Fruit fly (Drosophila melanogaster) S2 (cell line): ENCODE results near the gene PRL-1.

Source experiments
- CG8478 ChIP-seq: fragments of >200 bp; optimal IDR thresholded peaks from 2 replicates; lab custom pipeline; 2018
- CTCF ChIP-seq, 2 experiments: fragments of >200 bp; optimal IDR thresholded peaks; 2 replicates each; lab custom pipeline; 2018

The PRL-1 gene

DNA sequence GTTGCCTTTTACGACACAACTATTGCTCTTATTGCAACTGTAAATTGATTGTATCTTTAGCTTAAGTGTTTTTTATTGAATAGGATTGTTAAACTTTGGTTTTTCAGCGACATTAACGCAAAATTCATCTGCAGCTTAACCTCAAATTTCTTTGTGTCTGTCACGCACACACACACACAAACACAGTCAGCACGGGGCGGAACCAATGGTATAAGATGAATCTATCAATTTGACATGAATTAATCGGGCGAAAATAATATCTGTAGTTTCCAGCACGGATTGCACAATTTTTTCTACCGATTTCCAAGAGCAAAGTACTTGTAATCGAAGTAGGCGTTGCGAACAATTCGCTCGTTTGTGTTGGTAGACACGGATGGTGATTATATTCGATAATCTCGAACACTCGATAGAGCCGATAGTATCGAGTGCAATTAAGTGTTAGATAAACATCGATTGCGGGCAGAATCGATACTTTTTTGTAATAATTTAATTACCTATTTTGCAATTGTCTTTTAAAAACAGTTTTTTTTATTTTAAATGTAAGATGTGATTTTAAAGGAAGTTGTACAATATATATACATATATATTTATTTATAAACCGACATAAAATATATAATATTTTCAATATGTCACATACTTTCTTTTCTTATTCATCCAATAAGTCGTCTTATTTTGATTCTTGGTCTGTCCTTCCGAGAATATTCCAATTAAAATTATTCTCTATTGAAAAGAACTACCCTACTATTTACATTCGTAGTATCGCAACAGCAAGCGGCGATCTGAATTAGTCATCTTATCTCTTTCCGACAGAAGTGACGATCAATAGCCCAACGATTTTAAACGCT, at the start of gene PRL-1, which contains the start of gene EndoGI:
PRL-1 (minus strand) TSS at position 380 of the 845 bp plus-strand sequence.
EndoGI (plus strand) TSS at position 462 of the 845 bp plus-strand sequence.
- TF ChIP-seq CG8478: no peak
- peak in 1 of 2 experiments; percentile 45 for TF ChIP-seq CTCF (optimal IDR thresholded peaks at IDR 0.05; lab: Kevin White, UChicago)

DNA sequence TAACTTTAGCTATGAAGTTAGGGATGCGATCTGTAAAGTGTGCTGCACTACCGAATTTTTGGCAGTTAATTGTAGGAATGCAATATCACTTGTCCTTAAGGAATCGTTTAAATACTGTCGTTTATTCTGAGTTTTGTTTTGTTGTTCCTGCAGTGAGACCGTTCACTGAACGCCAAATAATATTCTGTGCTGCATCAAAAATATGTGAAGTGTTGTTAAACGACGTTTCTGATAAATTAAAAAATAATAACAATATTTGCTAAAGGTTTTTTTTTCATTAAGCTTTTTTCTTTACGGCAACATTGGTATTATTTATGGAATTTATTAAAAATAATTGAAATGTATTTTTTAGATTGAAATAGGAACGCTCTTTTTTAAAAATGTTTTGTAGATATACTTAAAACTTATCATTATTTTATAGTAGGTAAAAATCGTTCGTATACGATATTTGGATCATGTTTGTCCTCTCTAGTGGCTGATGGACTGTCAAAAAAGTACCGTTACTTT, 45.4 kb upstream of the PRL-1 start, which contains the start of gene GMF:
GMF (minus strand) TSS at position 182 of the 507 bp plus-strand sequence.
- peak in 1 of 2 experiments; percentile 18 for TF ChIP-seq CTCF (optimal IDR thresholded peaks at IDR 0.05; lab: Kevin White, UChicago)
- no peak for TF ChIP-seq CG8478

- TF ChIP-seq CTCF (optimal IDR thresholded peaks at IDR 0.05; lab: Kevin White, UChicago) (no peak), CG8478 (no peak)
Measured at dm6 chr2L:16299466-16300311, 42.3 kb upstream of the PRL-1 start, which contains the start of the genes heix and CG17328. Gene heix, minus strand, starts transcription at chr2L:16299858. Gene CG17328, plus strand, starts transcription at chr2L:16299943.

DNA sequence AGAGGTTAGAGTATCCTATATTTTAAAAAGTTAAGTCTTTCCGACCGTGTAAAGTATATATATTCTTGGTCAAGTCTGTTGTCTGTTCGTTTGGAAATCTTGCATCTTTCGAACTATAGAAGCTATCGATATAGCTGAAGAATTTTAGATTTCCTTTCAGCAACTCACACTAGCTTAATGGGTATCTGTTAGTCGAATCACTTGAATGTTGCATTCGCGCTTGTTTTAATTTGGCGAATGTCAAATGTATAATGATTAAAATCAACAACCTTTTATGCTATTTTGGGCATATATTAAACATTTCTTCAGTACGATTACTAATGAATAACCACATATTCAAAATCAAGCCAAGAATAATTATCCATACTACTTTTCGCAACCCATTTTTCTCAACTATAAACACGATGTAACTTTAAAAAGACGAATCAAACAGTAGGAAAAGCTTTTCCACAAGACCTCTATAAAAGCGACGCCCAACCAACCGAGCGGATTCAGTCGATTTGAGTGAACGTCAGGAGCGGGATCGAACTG, 36.4 kb upstream of the PRL-1 start, which contains the start of gene Cyp303a1:
Cyp303a1 (plus strand) TSS at position 481 of the 531 bp plus-strand sequence.
- no peak for TF ChIP-seq CG8478
- TF ChIP-seq CTCF (optimal IDR thresholded peaks at IDR 0.05; lab: Kevin White, UChicago): no peak

dm6 chr2L:16292975-16293501, 35.6 kb upstream of the PRL-1 start, which contains the start of gene CG13258:
Gene CG13258, minus strand, starts transcription at chr2L:16293025.
- TF ChIP-seq CTCF (optimal IDR thresholded peaks at IDR 0.05; lab: Kevin White, UChicago) (no peak), CG8478 (no peak)

- TF ChIP-seq CG8478 (no peak), CTCF (optimal IDR thresholded peaks at IDR 0.05; lab: Kevin White, UChicago) (no peak)
Measured at dm6 chr2L:16290984-16291383, 33.6 kb upstream of the PRL-1 start, which contains the start of gene CG17329. Gene CG17329, plus strand, starts transcription at chr2L:16291284.

- TF ChIP-seq CTCF (optimal IDR thresholded peaks at IDR 0.05; lab: Kevin White, UChicago) (no peak), CG8478 (no peak)
Measured at dm6 chr2L:16288393-16288731, 31.0 kb upstream of the PRL-1 start.

DNA sequence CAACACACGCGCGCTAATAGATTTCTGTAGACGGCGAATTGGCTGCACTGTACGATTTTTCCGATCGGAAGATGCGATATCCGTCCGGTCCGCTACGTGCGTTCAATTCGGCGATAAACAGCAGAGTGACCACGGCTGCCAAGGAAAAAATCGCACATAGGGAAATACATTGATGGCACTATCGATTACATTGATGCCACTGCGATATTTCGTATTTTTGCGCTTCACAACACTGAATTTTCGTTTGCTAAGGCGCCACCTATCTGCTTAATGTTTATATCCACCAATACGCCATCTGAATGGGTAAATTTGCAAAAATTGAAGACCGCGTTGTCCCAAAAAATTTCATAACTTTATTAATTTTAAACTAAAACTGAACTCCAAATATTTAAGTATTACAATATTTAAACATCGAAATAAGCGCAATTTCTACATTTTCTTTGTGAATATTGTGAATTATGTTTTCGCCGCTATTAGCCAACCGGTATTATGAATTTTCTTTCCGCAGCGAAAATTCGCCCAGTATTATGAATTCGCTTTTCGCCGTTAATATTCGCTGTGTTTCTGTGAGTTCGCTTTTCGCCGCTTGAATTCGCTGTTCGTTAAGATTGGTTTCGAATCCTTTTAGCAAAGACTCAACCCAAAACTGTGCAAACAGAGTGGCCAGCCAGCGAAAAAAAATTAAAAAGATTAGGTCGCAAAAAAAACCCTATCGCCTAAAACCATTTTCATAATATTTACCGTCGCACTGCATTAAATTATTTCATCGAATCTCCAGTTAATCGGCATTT, 30.4 kb upstream of the PRL-1 start, which contains the start of the genes crp and pkaap:
crp (minus strand) TSS at position 129 of the 791 bp plus-strand sequence.
pkaap (plus strand) TSS at position 689 of the 791 bp plus-strand sequence.
- no peak for TF ChIP-seq CG8478
- peak; percentile 98 for TF ChIP-seq CTCF (optimal IDR thresholded peaks at IDR 0.05; lab: Kevin White, UChicago)

DNA sequence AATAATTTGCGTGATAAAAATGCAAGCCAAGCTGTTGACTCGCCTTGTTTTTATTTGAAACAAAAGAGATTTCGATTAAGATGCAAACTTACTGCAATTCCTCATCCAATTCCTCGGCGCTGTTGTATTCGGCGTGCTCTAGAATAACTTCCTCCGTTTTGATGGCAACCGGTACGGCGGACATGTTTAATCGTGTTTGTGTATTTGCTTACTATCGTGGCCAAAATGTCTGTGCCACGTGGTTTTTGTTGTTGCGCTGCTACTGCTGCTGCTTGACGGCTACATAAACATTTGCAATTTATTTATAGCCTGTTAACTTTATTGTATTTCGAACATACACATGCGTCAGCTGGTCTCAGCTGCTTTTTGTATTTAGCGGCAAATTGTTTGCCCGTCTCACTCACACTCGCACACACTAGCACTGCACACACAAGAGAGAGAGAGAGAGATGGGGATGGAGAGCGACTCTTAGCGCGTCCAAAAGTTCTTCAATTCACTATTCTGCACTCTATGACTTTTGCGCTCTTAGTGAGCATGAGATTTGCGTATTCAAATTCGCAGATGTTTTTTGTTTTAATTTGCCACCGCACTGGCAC, 29.7 kb upstream of the PRL-1 start:
- TF ChIP-seq CTCF (optimal IDR thresholded peaks at IDR 0.05; lab: Kevin White, UChicago) (no peak), CG8478 (no peak)

DNA sequence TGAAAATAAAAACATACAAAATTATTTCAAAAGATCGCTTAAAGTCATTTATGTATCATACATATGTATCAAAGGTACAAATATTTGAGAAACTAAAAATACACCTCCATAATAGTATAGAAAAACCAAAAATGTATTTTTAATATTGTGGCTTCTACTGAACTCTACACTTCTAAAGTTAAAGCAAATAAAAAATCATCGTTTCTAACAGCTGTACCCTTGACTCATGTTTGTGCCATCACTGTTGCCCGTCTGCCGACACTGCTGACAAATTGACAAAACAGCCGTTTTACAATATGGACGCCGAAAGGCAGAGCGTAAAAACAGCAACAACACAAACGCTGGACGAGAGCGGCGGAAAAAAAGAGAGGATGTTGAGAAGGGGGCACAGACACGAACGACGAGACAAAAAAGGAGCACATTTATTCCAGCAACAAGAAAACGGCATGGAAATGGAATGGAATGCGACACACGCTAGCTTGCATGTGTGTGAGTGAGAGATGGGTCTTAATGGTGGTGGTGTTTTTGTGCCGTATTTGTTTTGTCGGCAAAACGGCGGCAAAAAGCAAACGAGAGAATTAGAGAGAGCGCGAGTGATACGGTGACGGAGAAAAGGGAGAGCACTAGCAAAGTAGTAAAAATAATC, 29.1 kb upstream of the PRL-1 start:
- TF ChIP-seq CG8478: no peak
- peak in 1 of 2 experiments; percentile 3 for TF ChIP-seq CTCF (optimal IDR thresholded peaks at IDR 0.05; lab: Kevin White, UChicago)

dm6 chr2L:16285692-16286359, 28.4 kb upstream of the PRL-1 start:
- TF ChIP-seq CTCF (optimal IDR thresholded peaks at IDR 0.05; lab: Kevin White, UChicago) (no peak), CG8478 (no peak)
